Worm (Caenorhabditis elegans) whole organism, L2 larva: Measurements from ENCODE around the gene K03B4.4.

Experiments
- C34F6.9 ChIP-seq: fragments of 150-350 bp; optimal IDR thresholded peaks from 2 replicates; lab custom pipeline; 2014; ENCODE audit warnings: missing biosample characterization, missing genetic modification characterization
- F13H6.1 ChIP-seq: sonication (generic microtip); optimal IDR thresholded peaks from 2 replicates; lab custom pipeline; 2016; ENCODE audit warnings: missing genetic modification characterization, missing compliant biosample characterization
- R02D3.7 ChIP-seq: fragments of 150-350 bp; optimal IDR thresholded peaks from 2 replicates; lab custom pipeline; 2014; ENCODE audit warnings: missing biosample characterization, missing genetic modification characterization
- Y55F3AM.14 ChIP-seq: fragments of 200-800 bp; sonication (Bioruptor generic); optimal IDR thresholded peaks from 2 replicates; lab custom pipeline; 2018; ENCODE audit warnings: mild to moderate bottlenecking, missing genetic modification characterization, missing compliant biosample characterization
- ZK546.5 ChIP-seq: sonication (generic microtip); optimal IDR thresholded peaks from 2 replicates; lab custom pipeline; 2017; ENCODE audit warnings: missing biosample characterization, missing genetic modification characterization
- aly-2 ChIP-seq: fragments of 150-350 bp; optimal IDR thresholded peaks from 2 replicates; lab custom pipeline; 2014; ENCODE audit warnings: missing biosample characterization, missing genetic modification characterization
- ama-1 ChIP-seq: fragments of 150-350 bp; optimal IDR thresholded peaks from 2 replicates; lab custom pipeline; 2018; ENCODE audit warnings: inconsistent platforms
- crh-2 ChIP-seq: sonication (generic microtip); optimal IDR thresholded peaks from 2 replicates; lab custom pipeline; 2017; ENCODE audit warnings: missing biosample characterization, missing genetic modification characterization
- dmd-4 ChIP-seq: sonication (generic microtip); optimal IDR thresholded peaks from 2 replicates; lab custom pipeline; 2017; ENCODE audit warnings: missing biosample characterization, missing genetic modification characterization
- egl-27 ChIP-seq: sonication (generic microtip); optimal IDR thresholded peaks from 3 replicates; lab custom pipeline; 2017; ENCODE audit warnings: missing biosample characterization, missing genetic modification reagents, missing genetic modification characterization
- elt-1 ChIP-seq: fragments of 150-350 bp; optimal IDR thresholded peaks from 2 replicates; lab custom pipeline; 2014; ENCODE audit warnings: missing biosample characterization, missing genetic modification characterization
- gmeb-1 ChIP-seq: fragments of 150-350 bp; optimal IDR thresholded peaks from 2 replicates; lab custom pipeline; 2014; ENCODE audit warnings: missing biosample characterization, missing genetic modification characterization
- lin-11 ChIP-seq: fragments of 150-350 bp; sonication (generic microtip); optimal IDR thresholded peaks from 2 replicates; lab custom pipeline; 2014; ENCODE audit warnings: missing biosample characterization, missing genetic modification characterization, inconsistent platforms, mixed read lengths
- lin-13 ChIP-seq: fragments of 150-350 bp; optimal IDR thresholded peaks from 2 replicates; lab custom pipeline; 2014; ENCODE audit warnings: missing biosample characterization, missing genetic modification reagents, missing genetic modification characterization
- lin-39 ChIP-seq: fragments of 150-350 bp; optimal IDR thresholded peaks from 2 replicates; lab custom pipeline; 2014; ENCODE audit warnings: missing biosample characterization, missing genetic modification reagents, missing genetic modification characterization
- lsy-2 ChIP-seq, 2 experiments: fragments of 150-350 bp in 1 of 2; sonication (generic microtip) in 1 of 2; optimal IDR thresholded peaks; 2 replicates each; lab custom pipeline; 2014 to 2017; ENCODE audit warnings: missing biosample characterization in 2 of 2, missing genetic modification characterization in 2 of 2
- mab-5 ChIP-seq: fragments of 150-350 bp; optimal IDR thresholded peaks from 2 replicates; lab custom pipeline; 2014; ENCODE audit warnings: missing biosample characterization, missing genetic modification characterization
- mbf-1 ChIP-seq: sonication (generic microtip); optimal IDR thresholded peaks from 2 replicates; lab custom pipeline; 2017; ENCODE audit warnings: missing biosample characterization, missing genetic modification characterization
- nhr-11 ChIP-seq: fragments of 150-350 bp; optimal IDR thresholded peaks from 2 replicates; lab custom pipeline; 2014; ENCODE audit warnings: missing biosample characterization, missing genetic modification characterization
- nhr-12 ChIP-seq: fragments of 150-350 bp; optimal IDR thresholded peaks from 2 replicates; lab custom pipeline; 2014; ENCODE audit warnings: missing biosample characterization, missing genetic modification characterization
- nhr-129 ChIP-seq: fragments of 150-350 bp; optimal IDR thresholded peaks from 2 replicates; lab custom pipeline; 2014; ENCODE audit warnings: missing biosample characterization, missing genetic modification characterization
- nhr-23 ChIP-seq: fragments of 150-350 bp; optimal IDR thresholded peaks from 2 replicates; lab custom pipeline; 2014; ENCODE audit warnings: missing biosample characterization, missing genetic modification reagents, missing genetic modification characterization
- nhr-237 ChIP-seq: fragments of 150-350 bp; optimal IDR thresholded peaks from 2 replicates; lab custom pipeline; 2014; ENCODE audit warnings: missing biosample characterization, missing genetic modification characterization
- nhr-25 ChIP-seq: fragments of 150-350 bp; sonication (generic microtip); optimal IDR thresholded peaks from 3 replicates; lab custom pipeline; 2014; ENCODE audit warnings: missing biosample characterization, missing genetic modification characterization
- nhr-6 ChIP-seq: fragments of 150-350 bp; optimal IDR thresholded peaks from 2 replicates; lab custom pipeline; 2014; ENCODE audit warnings: missing biosample characterization, missing genetic modification characterization
- sem-4 ChIP-seq: fragments of 150-350 bp; optimal IDR thresholded peaks from 2 replicates; lab custom pipeline; 2014; ENCODE audit warnings: missing biosample characterization, missing genetic modification reagents, missing genetic modification characterization
- skn-1 ChIP-seq: sonication (generic microtip); optimal IDR thresholded peaks from 2 replicates; lab custom pipeline; 2017; ENCODE audit warnings: missing biosample characterization, missing genetic modification characterization
- sma-3 ChIP-seq: sonication (generic microtip); optimal IDR thresholded peaks from 2 replicates; lab custom pipeline; 2016; ENCODE audit warnings: missing genetic modification reagents, missing genetic modification characterization, missing compliant biosample characterization
- sma-9 ChIP-seq, 2 experiments: fragments of 150-350 bp in 1 of 2; sonication (generic microtip) in 1 of 2; optimal IDR thresholded peaks; 2 replicates each; lab custom pipeline; 2014 to 2016; ENCODE audit warnings: missing genetic modification characterization in 2 of 2, mild to moderate bottlenecking in 1 of 2, missing biosample characterization in 1 of 2, missing compliant biosample characterization in 1 of 2, missing genetic modification reagents in 1 of 2, moderate library complexity in 1 of 2
- snpc-4 ChIP-seq: fragments of 150-350 bp; optimal IDR thresholded peaks from 2 replicates; lab custom pipeline; 2014; ENCODE audit warnings: missing biosample characterization, missing genetic modification characterization
- unc-55 ChIP-seq: fragments of 150-350 bp; sonication (generic microtip); optimal IDR thresholded peaks from 3 replicates; lab custom pipeline; 2014; ENCODE audit warnings: missing biosample characterization, missing genetic modification reagents, missing genetic modification characterization
- ztf-1 ChIP-seq: fragments of 200-800 bp; sonication (Bioruptor generic); conservative IDR thresholded peaks from 2 replicates; pipeline ENCODE4 v1.3.6; 2022; ENCODE audit warnings: missing genetic modification characterization, missing compliant biosample characterization
- ztf-4 ChIP-seq: fragments of 150-350 bp; optimal IDR thresholded peaks from 2 replicates; lab custom pipeline; 2014; ENCODE audit warnings: missing biosample characterization, missing genetic modification characterization

Gene K03B4.4

DNA sequence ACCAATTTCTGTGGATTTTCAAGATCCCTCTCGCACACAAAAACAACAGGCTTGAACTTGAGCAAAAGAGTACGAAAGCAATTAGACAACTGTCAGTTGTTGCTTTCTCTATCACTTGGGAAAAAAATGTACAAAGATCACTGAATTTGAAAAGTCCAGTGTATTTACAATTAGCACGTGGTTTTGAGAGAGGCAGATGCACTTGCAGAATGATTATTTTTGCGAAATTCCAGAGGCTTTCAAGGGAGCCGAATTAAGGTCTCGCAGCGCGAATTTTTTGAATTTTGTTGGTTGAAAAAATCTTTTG lies 11.5 kb downstream of the K03B4.4 start:
- TF ChIP-seq lsy-2 (tag; optimal IDR thresholded peaks at IDR 0.05; lab: Kevin White, UChicago): peak in 1 of 2 experiments; percentile 39
- peak; percentile 62 for TF ChIP-seq sma-9 (GFP tag; optimal IDR thresholded peaks at IDR 0.05; lab: Kevin White, UChicago)
- TF ChIP-seq sma-9 (tag; optimal IDR thresholded peaks at IDR 0.05; lab: Kevin White, UChicago): no peak
- no peak for TF ChIP-seq C34F6.9
- TF ChIP-seq nhr-237 (tag; lab: Kevin White, UChicago): no peak
- peak; percentile 62 for TF ChIP-seq nhr-129

DNA sequence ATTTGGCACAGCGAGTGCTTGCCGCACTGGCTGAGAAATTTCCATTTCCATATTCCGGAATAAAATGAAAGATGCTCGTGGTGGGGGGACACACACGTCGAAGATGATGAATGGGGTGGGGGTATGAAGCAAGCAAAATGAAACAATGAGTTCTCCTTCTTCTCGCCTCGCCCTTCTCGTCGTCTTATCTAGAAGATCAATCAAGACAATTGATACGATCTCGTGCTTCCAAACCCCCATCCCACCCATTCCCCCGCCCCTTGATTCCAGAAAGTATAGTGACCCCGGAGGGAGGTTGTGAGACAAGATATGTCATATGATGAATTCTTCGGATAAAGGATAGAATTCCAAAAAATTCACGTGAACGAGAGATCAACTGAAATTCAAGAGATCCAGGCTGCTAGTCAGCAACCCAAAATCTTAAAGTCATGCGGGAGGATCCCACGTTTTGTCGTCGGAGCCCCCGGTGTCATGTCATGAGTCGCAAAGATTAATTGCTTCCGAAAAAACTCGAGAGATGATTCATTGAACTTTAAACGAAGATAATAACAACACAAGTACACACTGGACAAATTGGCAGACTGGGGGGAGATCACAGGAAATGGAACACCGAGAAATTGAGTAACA lies 12.8 kb downstream of the K03B4.4 start:
- TF ChIP-seq mab-5: peak; percentile 20
- TF ChIP-seq ztf-4 (tag; lab: Kevin White, UChicago): peak; percentile 6
- TF ChIP-seq dmd-4 (tag; lab: Kevin White, UChicago): no peak
- TF ChIP-seq elt-1 (tag; lab: Kevin White, UChicago): peak; percentile 10
- TF ChIP-seq lsy-2 (tag; optimal IDR thresholded peaks at IDR 0.05; lab: Kevin White, UChicago): peak in 1 of 2 experiments; percentile 20
- TF ChIP-seq nhr-23 (tag; lab: Kevin White, UChicago): peak; percentile 23
- peak; percentile 26 for TF ChIP-seq unc-55 (GFP tag; lab: Kevin White, UChicago)
- peak; percentile 49 for TF ChIP-seq Y55F3AM.14
- peak; percentile 8 for TF ChIP-seq C34F6.9
- TF ChIP-seq F13H6.1 (tag; lab: Kevin White, UChicago): peak; percentile 33
- TF ChIP-seq egl-27 (tag; lab: Kevin White, UChicago): no peak
- TF ChIP-seq nhr-129: peak; percentile 29
- TF ChIP-seq ama-1 (lab: Kevin White, UChicago): no peak

DNA sequence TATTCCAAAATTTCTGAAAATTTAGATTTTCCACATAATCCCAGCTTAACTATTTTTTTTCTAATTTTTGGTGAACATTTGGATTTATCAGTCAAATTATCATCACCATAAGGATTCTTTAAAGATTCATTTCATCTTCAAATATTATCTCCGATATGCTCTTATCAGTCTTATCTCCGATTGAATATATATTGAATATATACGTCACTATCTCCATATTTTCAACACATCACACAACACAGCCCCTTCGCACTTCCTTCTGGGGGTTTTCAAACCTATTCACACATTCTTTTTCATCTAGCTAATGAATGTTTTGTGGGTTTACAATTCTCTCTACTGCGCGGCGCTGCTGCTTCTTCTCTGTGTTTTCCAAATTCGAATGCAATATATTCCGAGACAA lies 16.9 kb downstream of the K03B4.4 start:
- TF ChIP-seq nhr-6 (tag; lab: Kevin White, UChicago) (no peak), nhr-25 (tag; lab: Kevin White, UChicago) (no peak), ZK546.5 (no peak)

DNA sequence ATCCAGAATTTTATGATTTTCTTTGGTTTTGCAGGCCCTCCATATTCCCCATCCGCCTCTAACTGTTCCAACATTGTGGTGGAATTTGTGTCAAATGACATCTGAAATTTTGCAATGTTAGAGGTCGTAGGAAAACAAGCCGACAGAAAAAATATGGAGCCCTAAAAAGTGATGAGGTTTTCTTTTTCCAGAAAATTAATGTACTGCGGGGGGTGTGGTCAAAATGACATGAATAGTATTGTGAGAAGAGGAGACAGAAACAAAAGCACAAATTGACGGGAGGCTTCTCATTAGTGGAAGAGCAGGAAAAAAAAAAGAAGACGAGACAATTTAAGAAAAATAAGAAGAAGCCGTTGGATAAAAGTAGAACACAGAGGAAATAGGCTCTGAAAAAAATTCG lies 18.4 kb downstream of the K03B4.4 start, which contains the start of gene ZC266.1:
Gene ZC266.1 (minus strand): TSS at position 101 of the 400 bp plus-strand sequence.
- TF ChIP-seq mab-5 (no peak), snpc-4 (tag; lab: Kevin White, UChicago) (no peak), aly-2 (tag; lab: Kevin White, UChicago) (no peak), ztf-1 (no peak), skn-1 (tag; lab: Kevin White, UChicago) (no peak), nhr-23 (tag; lab: Kevin White, UChicago) (no peak), nhr-11 (tag; lab: Kevin White, UChicago) (no peak), nhr-12 (tag; lab: Kevin White, UChicago) (no peak), lin-39 (tag; lab: Kevin White, UChicago) (no peak), nhr-25 (tag; lab: Kevin White, UChicago) (no peak), lsy-2 (tag; optimal IDR thresholded peaks at IDR 0.05; lab: Kevin White, UChicago) (no peak), lin-11 (tag; lab: Kevin White, UChicago) (no peak), R02D3.7 (tag; lab: Kevin White, UChicago) (no peak)

DNA sequence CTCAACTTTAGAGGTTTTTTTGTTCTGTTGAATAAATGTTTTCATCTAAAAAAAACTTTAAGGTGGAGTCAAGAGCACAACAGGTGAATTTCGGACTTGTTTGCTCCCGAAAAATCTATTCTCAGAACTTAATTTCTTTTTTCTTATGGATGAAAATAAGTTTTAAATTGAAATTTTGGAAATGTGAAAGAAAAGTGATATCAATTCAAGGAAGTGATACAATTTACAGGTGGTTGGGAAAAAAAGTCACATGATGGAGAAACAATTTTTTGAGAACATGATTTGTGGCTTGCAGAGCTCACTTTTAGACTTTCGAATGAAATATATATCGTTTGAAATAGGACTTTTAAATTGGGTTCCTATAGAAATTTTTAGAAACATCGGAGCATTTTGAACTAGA lies 25.9 kb downstream of the K03B4.4 start:
- TF ChIP-seq Y55F3AM.14 (no peak), C34F6.9 (no peak), lin-13 (GFP tag; lab: Kevin White, UChicago) (no peak), mbf-1 (tag; lab: Kevin White, UChicago) (no peak), lin-39 (tag; lab: Kevin White, UChicago) (no peak), crh-2 (no peak), lin-11 (tag; lab: Kevin White, UChicago) (no peak), ZK546.5 (no peak), sem-4 (tag; lab: Kevin White, UChicago) (no peak), aly-2 (tag; lab: Kevin White, UChicago) (no peak), gmeb-1 (tag; lab: Kevin White, UChicago) (no peak), sma-3 (GFP tag; lab: Kevin White, UChicago) (no peak), nhr-12 (tag; lab: Kevin White, UChicago) (no peak), F13H6.1 (tag; lab: Kevin White, UChicago) (no peak), nhr-129 (no peak), dmd-4 (tag; lab: Kevin White, UChicago) (no peak), elt-1 (tag; lab: Kevin White, UChicago) (no peak), sma-9 (GFP tag; optimal IDR thresholded peaks at IDR 0.05; lab: Kevin White, UChicago) (no peak), sma-9 (tag; optimal IDR thresholded peaks at IDR 0.05; lab: Kevin White, UChicago) (no peak)
